Worm (Caenorhabditis elegans): ENCODE data around the gene Y56A3A.31.

Gene Y56A3A.31

ce11 chrIII:11946062-11946749, 28.1 kb upstream of the Y56A3A.31 start:
- no peak for TF ChIP-seq Y67H2A.10 (GFP tag; conservative IDR thresholded peaks at IDR 0.05)
- TF ChIP-seq dpff-1 (tag; optimal IDR thresholded peaks at IDR 0.05) = no peak
- no peak for TF ChIP-seq aptf-3 (GFP tag; IDR thresholded peaks at IDR 0.05)
- no peak for TF ChIP-seq nhr-120 (GFP tag; IDR thresholded peaks at IDR 0.05)
- TF ChIP-seq K12H6.12 (tag; optimal IDR thresholded peaks at IDR 0.05) = peak; percentile 82
- peak; percentile 6 for TF ChIP-seq gei-17 (GFP tag; optimal IDR thresholded peaks at IDR 0.05)
- TF ChIP-seq cebp-2 (GFP tag; IDR thresholded peaks at IDR 0.05) = no peak
- TF ChIP-seq madf-3 (GFP tag; IDR thresholded peaks at IDR 0.05) = 0 out of 2 replicates have a peak, but pooled peaks have one; percentile 69
- TF ChIP-seq ceh-58 (GFP tag; IDR thresholded peaks at IDR 0.05) = no peak
- TF ChIP-seq ztf-18 (tag; optimal IDR thresholded peaks at IDR 0.05) = peak; percentile 0
- no peak for TF ChIP-seq hmg-1.2 (GFP tag; IDR thresholded peaks at IDR 0.05)
- TF ChIP-seq let-526 (GFP tag; IDR thresholded peaks at IDR 0.05) = peak; percentile 41; the same call in 1 of the 2 replicates
- peak; percentile 37 for TF ChIP-seq ztf-26 (tag; optimal IDR thresholded peaks at IDR 0.05)
- peak; percentile 74 for TF ChIP-seq nhr-27 (tag; optimal IDR thresholded peaks at IDR 0.05)
- no peak for TF ChIP-seq ztf-3 (GFP tag; optimal IDR thresholded peaks at IDR 0.05)
- TF ChIP-seq rpc-1 (optimal IDR thresholded peaks at IDR 0.05) = no peak
- no peak for TF ChIP-seq rpc-1 (tag; optimal IDR thresholded peaks at IDR 0.05)
- 0 out of 2 replicates have a peak, but pooled peaks have one; percentile 17 for TF ChIP-seq egrh-3 (GFP tag; IDR thresholded peaks at IDR 0.05)
- TF ChIP-seq attf-6 (GFP tag; IDR thresholded peaks at IDR 0.05) = 0 out of 2 replicates have a peak, but pooled peaks have one; percentile 34
- TF ChIP-seq B0261.1 (tag; optimal IDR thresholded peaks at IDR 0.05) = peak; percentile 20
- TF ChIP-seq lin-40 (tag; optimal IDR thresholded peaks at IDR 0.05) = peak; percentile 86
- TF ChIP-seq ceh-100 (GFP tag; IDR thresholded peaks at IDR 0.05) = peak; percentile 57; the same call in 1 of the 2 replicates
- no peak for TF ChIP-seq ztf-28 (GFP tag; IDR thresholded peaks at IDR 0.05)
- TF ChIP-seq cebp-1 (GFP tag; IDR thresholded peaks at IDR 0.05) = no peak
- TF ChIP-seq cebp-1 (tag; optimal IDR thresholded peaks at IDR 0.05) = peak; percentile 55
- 0 out of 2 replicates have a peak, but pooled peaks have one; percentile 57 for TF ChIP-seq egl-18 (GFP tag; IDR thresholded peaks at IDR 0.05)
- TF ChIP-seq nfya-2 (GFP tag; IDR thresholded peaks at IDR 0.05) = 0 out of 2 replicates have a peak, but pooled peaks have one; percentile 63
- no peak for TF ChIP-seq pha-4 (tag; optimal IDR thresholded peaks at IDR 0.05)
- peak in 1 of 3 experiments; percentile 78 for TF ChIP-seq lin-35 (GFP tag; optimal IDR thresholded peaks at IDR 0.05)
- peak; percentile 49 for TF ChIP-seq lsl-1 (GFP tag; optimal IDR thresholded peaks at IDR 0.05)
- no peak for TF ChIP-seq C17E4.6 (GFP tag; IDR thresholded peaks at IDR 0.05)
- no peak for TF ChIP-seq ztf-22 (GFP tag; optimal IDR thresholded peaks at IDR 0.05)
- no peak for TF ChIP-seq snpc-1.3 (tag; optimal IDR thresholded peaks at IDR 0.05; ENCODE audit: insufficient read depth)
- peak; percentile 59 for TF ChIP-seq F57C9.4 (tag; optimal IDR thresholded peaks at IDR 0.05)
- peak; percentile 57; the same call in 1 of the 2 replicates for TF ChIP-seq hsf-1 (GFP tag; IDR thresholded peaks at IDR 0.05)
- peak; percentile 7 for TF ChIP-seq ceh-79 (tag; optimal IDR thresholded peaks at IDR 0.05)
- TF ChIP-seq nhr-80 (tag; optimal IDR thresholded peaks at IDR 0.05) = no peak
- no peak; the same call in 1 of the 2 replicates for TF ChIP-seq ztf-25 (GFP tag; IDR thresholded peaks at IDR 0.05)
- TF ChIP-seq Y79H2A.3 (GFP tag; conservative IDR thresholded peaks at IDR 0.05) = no peak
- no peak for TF ChIP-seq bed-1 (GFP tag; IDR thresholded peaks at IDR 0.05)
- peak; percentile 59 for TF ChIP-seq B0035.1 (tag; optimal IDR thresholded peaks at IDR 0.05)
- no peak for TF ChIP-seq nfya-1 (tag; optimal IDR thresholded peaks at IDR 0.05; ENCODE audit: borderline replicate concordance, insufficient read depth)
- peak in 1 of 2 experiments; percentile 78 for TF ChIP-seq let-607 (tag; optimal IDR thresholded peaks at IDR 0.05)
- TF ChIP-seq rec-8 (tag; optimal IDR thresholded peaks at IDR 0.05) = peak in 1 of 2 experiments; percentile 71
- TF ChIP-seq ceh-27 (GFP tag; optimal IDR thresholded peaks at IDR 0.05) = peak; percentile 77
- TF ChIP-seq ceh-91 (GFP tag; IDR thresholded peaks at IDR 0.05) = peak; percentile 46; the same call in 1 of the 2 replicates
- TF ChIP-seq athp-1 (tag; optimal IDR thresholded peaks at IDR 0.05) = peak; percentile 79
